Worm (Caenorhabditis elegans) whole organism, early embryonic: ENCODE data around the gene C25F9.14.

ENCODE experiments used
- F13C5.2 ChIP-seq: sonication (generic microtip); optimal IDR thresholded peaks from 2 replicates; lab custom pipeline; 2017; ENCODE audit warnings: mild to moderate bottlenecking, missing genetic modification characterization, inconsistent platforms, missing compliant biosample characterization
- ama-1 ChIP-seq: fragments of 150-350 bp; optimal IDR thresholded peaks from 2 replicates; lab custom pipeline; 2014
- ceh-36 ChIP-seq: sonication (generic microtip); optimal IDR thresholded peaks from 2 replicates; lab custom pipeline; 2016; ENCODE audit warnings: missing genetic modification characterization, inconsistent platforms, missing compliant biosample characterization
- flt-1 ChIP-seq: fragments of 200-800 bp; sonication (Bioruptor generic); IDR thresholded peaks from 2 replicates; pipeline ENCODE4 v1.3.6; 2022; ENCODE audit warnings: missing genetic modification characterization, missing compliant biosample characterization
- hmbx-1 ChIP-seq: sonication (generic microtip); optimal IDR thresholded peaks from 2 replicates; lab custom pipeline; 2016; ENCODE audit warnings: mild to moderate bottlenecking, missing genetic modification characterization, missing compliant biosample characterization
- hmg-4 ChIP-seq: fragments of 200-800 bp; sonication (Bioruptor generic); optimal IDR thresholded peaks from 2 replicates; lab custom pipeline; 2018; ENCODE audit warnings: mild to moderate bottlenecking, missing genetic modification characterization, missing compliant biosample characterization
- hnd-1 ChIP-seq: sonication (generic microtip); optimal IDR thresholded peaks from 2 replicates; lab custom pipeline; 2016; ENCODE audit warnings: missing genetic modification characterization, missing compliant biosample characterization
- scrt-1 ChIP-seq: fragments of 200-800 bp; sonication (Bioruptor generic); IDR thresholded peaks from 2 replicates; pipeline ENCODE4 v1.3.6; 2022; ENCODE audit warnings: missing genetic modification characterization, missing compliant biosample characterization
- tbx-11 ChIP-seq: fragments of 200-800 bp; sonication (Bioruptor generic); IDR thresholded peaks from 2 replicates; pipeline ENCODE4 v1.3.6; 2022; ENCODE audit warnings: missing genetic modification characterization, missing compliant biosample characterization
- tbx-37 ChIP-seq: fragments of 200-800 bp; sonication (Bioruptor generic); conservative IDR thresholded peaks from 2 replicates; pipeline ENCODE4 v1.3.6; 2022; ENCODE audit warnings: missing genetic modification reagents, missing genetic modification characterization, missing compliant biosample characterization

- TF ChIP-seq ama-1 = no peak
- TF ChIP-seq tbx-11 = no peak
- no peak for TF ChIP-seq hmg-4
- TF ChIP-seq F13C5.2 = no peak
- TF ChIP-seq ceh-36 (tag; lab: Kevin White, UChicago) = no peak
- no peak for TF ChIP-seq hmbx-1 (tag; lab: Kevin White, UChicago)
- no peak for TF ChIP-seq scrt-1 (GFP tag; lab: Robert Waterston, UW)
- no peak for TF ChIP-seq tbx-37 (GFP tag; lab: Robert Waterston, UW)
- TF ChIP-seq flt-1 (GFP tag; lab: Robert Waterston, UW) = no peak
- no peak for TF ChIP-seq hnd-1
Measured at ce11 chrV:19390029-19390428, 46.3 kb upstream of the C25F9.14 start, which contains the start of gene slcr-46.2.
